Worm (Caenorhabditis elegans) whole organism, mixed stage, embryonic: Measurements from ENCODE around the gene F43G6.8.
A peak's percentile ranks its signal among the peaks of the same experiment; 100 is the strongest.

Source experiments
- ceh-39 ChIP-seq: fragments of 150-350 bp; optimal IDR thresholded peaks from 2 replicates; lab custom pipeline; 2014; ENCODE audit warnings: missing biosample characterization, missing genetic modification characterization
- mls-2 ChIP-seq: sonication (generic microtip); optimal IDR thresholded peaks from 2 replicates; lab custom pipeline; 2016; ENCODE audit warnings: mild to moderate bottlenecking, missing genetic modification characterization, moderate library complexity, missing compliant biosample characterization
- nhr-12 ChIP-seq: fragments of 150-350 bp; optimal IDR thresholded peaks from 2 replicates; lab custom pipeline; 2014; ENCODE audit warnings: missing biosample characterization, missing genetic modification characterization
- zip-8 ChIP-seq: fragments of 150-350 bp; optimal IDR thresholded peaks from 2 replicates; lab custom pipeline; 2014; ENCODE audit warnings: missing biosample characterization, missing genetic modification characterization

ce11 chrII:11777893-11778480, 35.9 kb downstream of the F43G6.8 start, which contains the start of the genes patr-1 and dna-2:
- TF ChIP-seq nhr-12 (no peak), mls-2 (no peak), ceh-39 (tag; lab: Kevin White, UChicago) (peak; percentile 36), zip-8 (tag; lab: Kevin White, UChicago) (no peak)
